Worm (Caenorhabditis elegans) whole organism, L4 larva: ENCODE results near the gene K04C2.2.

ENCODE experiments used
- D1046.2 ChIP-seq: fragments of 200-800 bp; sonication (Bioruptor generic); IDR thresholded peaks from 2 replicates; pipeline ENCODE4 v1.3.6; 2022; ENCODE audit warnings: missing genetic modification characterization, missing compliant biosample characterization
- F10B5.3 ChIP-seq: sonication (generic microtip); optimal IDR thresholded peaks from 2 replicates; lab custom pipeline; 2016; ENCODE audit warnings: mild to moderate bottlenecking, missing genetic modification characterization, missing compliant biosample characterization
- F44E2.7 ChIP-seq: fragments of 200-800 bp; sonication (Bioruptor generic); IDR thresholded peaks from 2 replicates; pipeline ENCODE4 v2.1.2; 2022; ENCODE audit warnings: missing genetic modification characterization, missing compliant biosample characterization
- R02D3.7 ChIP-seq: fragments of 150-350 bp; sonication (generic microtip); optimal IDR thresholded peaks from 3 replicates; lab custom pipeline; 2014; ENCODE audit warnings: missing biosample characterization, missing genetic modification characterization
- T26A8.4 ChIP-seq: fragments of 200-800 bp; sonication (Bioruptor generic); IDR thresholded peaks from 2 replicates; pipeline ENCODE4 v1.3.6; 2022; ENCODE audit warnings: missing genetic modification characterization, missing compliant biosample characterization
- Y105C5A.15 ChIP-seq: fragments of 200-800 bp; sonication (Bioruptor generic); IDR thresholded peaks from 2 replicates; pipeline ENCODE4 v1.3.6; 2022; ENCODE audit warnings: missing genetic modification characterization, missing compliant biosample characterization
- Y5F2A.4 ChIP-seq: fragments of 200-800 bp; sonication (Bioruptor generic); optimal IDR thresholded peaks from 2 replicates; lab custom pipeline; 2018; ENCODE audit warnings: mild to moderate bottlenecking, missing genetic modification characterization, missing compliant biosample characterization
- ZK337.2 ChIP-seq: fragments of 200-800 bp; sonication (Bioruptor generic); IDR thresholded peaks from 2 replicates; pipeline ENCODE4 v1.3.6; 2022; ENCODE audit warnings: missing genetic modification reagents, missing genetic modification characterization, missing compliant biosample characterization
- aly-2 ChIP-seq: sonication (generic microtip); optimal IDR thresholded peaks from 2 replicates; lab custom pipeline; 2018; ENCODE audit warnings: missing biosample characterization, missing genetic modification characterization
- ceh-20 ChIP-seq: fragments of 200-800 bp; sonication (Bioruptor generic); IDR thresholded peaks from 2 replicates; pipeline ENCODE4 v1.3.6; 2022; ENCODE audit warnings: missing genetic modification reagents, missing genetic modification characterization, missing compliant biosample characterization
- ceh-28 ChIP-seq: fragments of 150-350 bp; optimal IDR thresholded peaks from 2 replicates; lab custom pipeline; 2014; ENCODE audit warnings: missing biosample characterization, missing genetic modification reagents, missing genetic modification characterization
- ceh-32 ChIP-seq: sonication (generic microtip); optimal IDR thresholded peaks from 2 replicates; lab custom pipeline; 2016; ENCODE audit warnings: mild to moderate bottlenecking, missing genetic modification characterization, missing compliant biosample characterization; ENCODE audit not compliant: poor library complexity
- ceh-44 ChIP-seq: fragments of 200-800 bp; sonication (Bioruptor generic); IDR thresholded peaks from 2 replicates; pipeline ENCODE4 v1.3.6; 2022; ENCODE audit warnings: missing genetic modification reagents, missing genetic modification characterization, missing compliant biosample characterization
- ceh-82 ChIP-seq: sonication (generic microtip); optimal IDR thresholded peaks from 2 replicates; lab custom pipeline; 2017; ENCODE audit warnings: missing biosample characterization, missing genetic modification characterization
- cey-2 ChIP-seq: sonication (generic microtip); optimal IDR thresholded peaks from 3 replicates; lab custom pipeline; 2017; ENCODE audit warnings: missing genetic modification characterization, mild to moderate bottlenecking, missing compliant biosample characterization, antibody characterized with exemption, borderline replicate concordance; ENCODE audit not compliant: insufficient read depth
- daf-12 ChIP-seq: fragments of 150-350 bp; optimal IDR thresholded peaks from 2 replicates; lab custom pipeline; 2014; ENCODE audit warnings: missing biosample characterization, missing genetic modification reagents, missing genetic modification characterization
- daf-8 ChIP-seq: fragments of 200-800 bp; sonication (Bioruptor generic); IDR thresholded peaks from 2 replicates; pipeline ENCODE4 v1.3.6; 2022; ENCODE audit warnings: missing genetic modification characterization, missing compliant biosample characterization
- dmd-6 ChIP-seq: fragments of 200-800 bp; sonication (Bioruptor generic); IDR thresholded peaks from 2 replicates; pipeline ENCODE4 v1.3.6; 2022; ENCODE audit warnings: missing genetic modification reagents, missing genetic modification characterization, missing compliant biosample characterization
- dpl-1 ChIP-seq: fragments of 150-350 bp; optimal IDR thresholded peaks from 2 replicates; lab custom pipeline; 2014; ENCODE audit warnings: missing biosample characterization, missing genetic modification reagents, missing genetic modification characterization
- duxl-1 ChIP-seq: sonication (generic microtip); optimal IDR thresholded peaks from 2 replicates; lab custom pipeline; 2016; ENCODE audit warnings: mild to moderate bottlenecking, missing genetic modification characterization, moderate library complexity, missing compliant biosample characterization; ENCODE audit not compliant: poor library complexity
- egl-27 ChIP-seq: sonication (generic microtip); optimal IDR thresholded peaks from 3 replicates; lab custom pipeline; 2017; ENCODE audit warnings: missing biosample characterization, missing genetic modification reagents, missing genetic modification characterization
- gei-8 ChIP-seq: fragments of 200-800 bp; sonication (Bioruptor generic); optimal IDR thresholded peaks from 2 replicates; lab custom pipeline; 2018; ENCODE audit warnings: mild to moderate bottlenecking, missing genetic modification characterization, missing compliant biosample characterization
- hif-1 ChIP-seq, 2 experiments: sonication (generic microtip); optimal IDR thresholded peaks; 2 replicates each; lab custom pipeline; 2016 to 2017; ENCODE audit warnings: missing compliant biosample characterization in 2 of 2, missing genetic modification characterization in 2 of 2, missing genetic modification reagents in 2 of 2, missing genotype in 2 of 2, mild to moderate bottlenecking in 1 of 2
- hlh-11 ChIP-seq: fragments of 200-800 bp; sonication (Bioruptor generic); optimal IDR thresholded peaks from 2 replicates; lab custom pipeline; 2018; ENCODE audit warnings: mild to moderate bottlenecking, missing genetic modification characterization, missing compliant biosample characterization
- jun-1 ChIP-seq: fragments of 150-350 bp; optimal IDR thresholded peaks from 2 replicates; lab custom pipeline; 2014; ENCODE audit warnings: missing biosample characterization, missing genetic modification reagents, missing genetic modification characterization
- lin-1 ChIP-seq: fragments of 200-800 bp; sonication (Bioruptor generic); IDR thresholded peaks from 2 replicates; pipeline ENCODE4 v1.3.6; 2022; ENCODE audit warnings: missing genetic modification reagents, missing genetic modification characterization, missing compliant biosample characterization
- lin-29 ChIP-seq: fragments of 200-800 bp; sonication (Bioruptor generic); IDR thresholded peaks from 2 replicates; pipeline ENCODE4 v1.3.6; 2022; ENCODE audit warnings: missing genetic modification reagents, missing genetic modification characterization, missing compliant biosample characterization
- lin-39 ChIP-seq: fragments of 150-350 bp; optimal IDR thresholded peaks from 2 replicates; lab custom pipeline; 2014; ENCODE audit warnings: missing biosample characterization, missing genetic modification reagents, missing genetic modification characterization
- madf-9 ChIP-seq: fragments of 200-800 bp; sonication (Bioruptor generic); conservative IDR thresholded peaks from 2 replicates; pipeline ENCODE4 v1.3.6; 2022; ENCODE audit warnings: missing genetic modification reagents, missing genetic modification characterization, missing compliant biosample characterization
- mdt-29 ChIP-seq: fragments of 200-800 bp; sonication (Bioruptor generic); IDR thresholded peaks from 2 replicates; pipeline ENCODE4 v1.3.6; 2022; ENCODE audit warnings: missing genetic modification reagents, missing genetic modification characterization, missing compliant biosample characterization
- nhr-10 ChIP-seq: fragments of 150-350 bp; optimal IDR thresholded peaks from 2 replicates; lab custom pipeline; 2014; ENCODE audit warnings: missing biosample characterization, missing genetic modification characterization
- nhr-102 ChIP-seq: sonication (generic microtip); optimal IDR thresholded peaks from 2 replicates; lab custom pipeline; 2016; ENCODE audit warnings: mild to moderate bottlenecking, missing genetic modification characterization, moderate library complexity, missing compliant biosample characterization
- nhr-6 ChIP-seq: fragments of 150-350 bp; optimal IDR thresholded peaks from 2 replicates; lab custom pipeline; 2014; ENCODE audit warnings: missing biosample characterization, missing genetic modification characterization
- pha-4 ChIP-seq, 2 experiments: fragments of 150-350 bp in 1 of 2; fragments of 200-800 bp in 1 of 2; sonication (Bioruptor generic) in 1 of 2; IDR thresholded peaks in 1 of 2; optimal IDR thresholded peaks in 1 of 2; 2 replicates each; pipeline versions ENCODE4 v1.3.6 to Lab custom; 2014 to 2022; ENCODE audit warnings: missing genetic modification characterization in 2 of 2, missing genetic modification reagents in 2 of 2, missing biosample characterization in 1 of 2, missing compliant biosample characterization in 1 of 2
- php-3 ChIP-seq: fragments of 200-800 bp; sonication (Bioruptor generic); IDR thresholded peaks from 2 replicates; pipeline ENCODE4 v1.3.6; 2022; ENCODE audit warnings: missing genetic modification reagents, missing genetic modification characterization, missing compliant biosample characterization
- saeg-2 ChIP-seq: fragments of 200-800 bp; sonication (Bioruptor generic); IDR thresholded peaks from 2 replicates; pipeline ENCODE4 v1.3.6; 2022; ENCODE audit warnings: missing genetic modification reagents, missing genetic modification characterization, missing compliant biosample characterization
- skn-1 ChIP-seq: fragments of 150-350 bp; optimal IDR thresholded peaks from 2 replicates; lab custom pipeline; 2014; ENCODE audit warnings: missing biosample characterization, missing genetic modification characterization
- spr-3 ChIP-seq: fragments of 200-800 bp; sonication (Bioruptor generic); optimal IDR thresholded peaks from 2 replicates; lab custom pipeline; 2018; ENCODE audit warnings: mild to moderate bottlenecking, missing genetic modification characterization, missing compliant biosample characterization
- tag-97 ChIP-seq: fragments of 200-800 bp; sonication (Bioruptor generic); IDR thresholded peaks from 2 replicates; pipeline ENCODE4 v1.3.6; 2022; ENCODE audit warnings: missing genetic modification characterization, missing compliant biosample characterization
- unc-39 ChIP-seq: sonication (generic microtip); optimal IDR thresholded peaks from 2 replicates; lab custom pipeline; 2017; ENCODE audit warnings: missing biosample characterization, missing genetic modification characterization
- unc-62 ChIP-seq, 3 experiments: fragments of 150-350 bp in 1 of 3; sonication (generic microtip); optimal IDR thresholded peaks in 2 of 3; peaks in 1 of 3; 1 replicate in 1 of 3; 2 replicates in 2 of 3; lab custom pipeline; 2014 to 2017; ENCODE audit warnings: missing biosample characterization in 3 of 3, missing genetic modification characterization in 3 of 3, missing genetic modification reagents in 3 of 3, missing genotype in 1 of 3
- zag-1 ChIP-seq: fragments of 150-350 bp; optimal IDR thresholded peaks from 2 replicates; lab custom pipeline; 2014; ENCODE audit warnings: missing biosample characterization, missing genetic modification characterization
- zfp-3 ChIP-seq: fragments of 200-800 bp; sonication (Bioruptor generic); conservative IDR thresholded peaks from 2 replicates; pipeline ENCODE4 v1.3.6; 2022; ENCODE audit warnings: missing genetic modification reagents, missing genetic modification characterization, missing compliant biosample characterization
- zip-11 ChIP-seq: fragments of 200-800 bp; sonication (Bioruptor generic); IDR thresholded peaks from 2 replicates; pipeline ENCODE4 v1.3.6; 2022; ENCODE audit warnings: missing genetic modification characterization, missing compliant biosample characterization
- zip-2 ChIP-seq: fragments of 150-350 bp; optimal IDR thresholded peaks from 2 replicates; lab custom pipeline; 2014; ENCODE audit warnings: missing biosample characterization, missing genetic modification characterization
- ztf-11 ChIP-seq: fragments of 150-350 bp; optimal IDR thresholded peaks from 2 replicates; lab custom pipeline; 2014; ENCODE audit warnings: missing biosample characterization, missing genetic modification characterization

The K04C2.2 gene

ce11 chrIII:6929558-6930167, 40.1 kb downstream of the K04C2.2 start, which contains the start of gene inf-1 (continued):
- TF ChIP-seq ceh-20 (no peak), zag-1 (tag; lab: Kevin White, UChicago) (no peak), tag-97 (GFP tag; lab: Robert Waterston, UW) (no peak), saeg-2 (GFP tag; lab: Robert Waterston, UW) (no peak), nhr-10 (tag; lab: Kevin White, UChicago) (no peak), jun-1 (tag; lab: Kevin White, UChicago) (no peak), ceh-82 (tag; lab: Kevin White, UChicago) (no peak), zip-2 (tag; lab: Kevin White, UChicago) (no peak), ZK337.2 (GFP tag; lab: Robert Waterston, UW) (no peak), T26A8.4 (GFP tag; lab: Robert Waterston, UW) (no peak), zip-11 (no peak), duxl-1 (tag; lab: Kevin White, UChicago) (no peak), pha-4 (GFP tag; IDR thresholded peaks at IDR 0.05; lab: Robert Waterston, UW) (no peak), pha-4 (tag; optimal IDR thresholded peaks at IDR 0.05; lab: Kevin White, UChicago) (peak; percentile 29), ceh-32 (tag; lab: Kevin White, UChicago) (no peak), madf-9 (GFP tag; lab: Robert Waterston, UW) (no peak), Y105C5A.15 (GFP tag; lab: Robert Waterston, UW) (no peak), lin-29 (GFP tag; lab: Robert Waterston, UW) (no peak), lin-39 (tag; lab: Kevin White, UChicago) (no peak), zfp-3 (GFP tag; lab: Robert Waterston, UW) (no peak), ztf-11 (tag; lab: Kevin White, UChicago) (no peak), nhr-102 (tag; lab: Kevin White, UChicago) (no peak), hlh-11 (tag; lab: Kevin White, UChicago) (no peak), skn-1 (tag; lab: Kevin White, UChicago) (no peak), hif-1 (tag; optimal IDR thresholded peaks at IDR 0.05; lab: Kevin White, UChicago) (peak in 1 of 2 experiments; percentile 45), ceh-44 (GFP tag; lab: Robert Waterston, UW) (no peak), ceh-28 (tag; lab: Kevin White, UChicago) (no peak), cey-2 (tag; lab: Kevin White, UChicago) (no peak), daf-12 (tag; lab: Kevin White, UChicago) (no peak), spr-3 (GFP tag; lab: Kevin White, UChicago) (no peak), gei-8 (GFP tag; lab: Kevin White, UChicago) (no peak), daf-8 (GFP tag; lab: Robert Waterston, UW) (no peak), unc-39 (no peak), nhr-6 (tag; lab: Kevin White, UChicago) (no peak), Y5F2A.4 (GFP tag; lab: Kevin White, UChicago) (no peak), unc-62 (GFP tag; optimal IDR thresholded peaks at IDR 0.05 in 1 of 2; lab: Kevin White, UChicago) (no peak), unc-62 (tag; optimal IDR thresholded peaks at IDR 0.05; lab: Kevin White, UChicago) (no peak), lin-1 (no peak), mdt-29 (no peak), F10B5.3 (tag; lab: Kevin White, UChicago) (no peak), F44E2.7 (GFP tag; lab: Robert Waterston, UW) (no peak), dmd-6 (no peak), D1046.2 (no peak), dpl-1 (GFP tag; lab: Kevin White, UChicago) (peak; percentile 60), php-3 (GFP tag; lab: Robert Waterston, UW) (no peak), egl-27 (tag; lab: Kevin White, UChicago) (no peak), aly-2 (no peak), R02D3.7 (tag; lab: Kevin White, UChicago) (no peak)
